Fruit fly (Drosophila melanogaster) whole organism, wandering third instar larva: ENCODE results near the gene CG3164.
A peak's percentile ranks its signal among the peaks of the same experiment; 100 is the strongest.

Source experiments
- Abd-B ChIP-seq: fragments of >200 bp; optimal IDR thresholded peaks from 2 replicates; lab custom pipeline; 2017; ENCODE audit warnings: missing biosample characterization, missing genetic modification characterization
- CG32264 ChIP-seq: fragments of 200-800 bp; sonication (Bioruptor generic); optimal IDR thresholded peaks from 2 replicates; lab custom pipeline; 2016; ENCODE audit warnings: missing biosample characterization, missing genetic modification characterization
- CG9705 ChIP-seq: fragments of 200-800 bp; sonication (Bioruptor generic); optimal IDR thresholded peaks from 2 replicates; lab custom pipeline; 2018; ENCODE audit warnings: missing biosample characterization, mild to moderate bottlenecking, missing genetic modification characterization
- CrebA ChIP-seq: fragments of 200-800 bp; sonication (Bioruptor generic); optimal IDR thresholded peaks from 2 replicates; lab custom pipeline; 2016; ENCODE audit warnings: missing biosample characterization, mild to moderate bottlenecking, missing genetic modification characterization, borderline replicate concordance
- Dfd ChIP-seq: fragments of >200 bp; optimal IDR thresholded peaks from 2 replicates; lab custom pipeline; 2017; ENCODE audit warnings: missing biosample characterization, missing genetic modification characterization
- Dif ChIP-seq: fragments of 200-275, 200-300 bp; sonication (Bioruptor generic); optimal IDR thresholded peaks from 2 replicates; lab custom pipeline; 2018; ENCODE audit warnings: missing biosample characterization, missing genetic modification characterization; ENCODE audit not compliant: partially characterized antibody
- GATAd ChIP-seq: sonication (Bioruptor generic); optimal IDR thresholded peaks from 2 replicates; lab custom pipeline; 2016; ENCODE audit warnings: missing biosample characterization, missing genetic modification characterization
- HLH106 ChIP-seq: fragments of 200-800 bp; optimal IDR thresholded peaks from 3 replicates; lab custom pipeline; 2019; ENCODE audit warnings: missing biosample characterization, mild to moderate bottlenecking, missing genetic modification characterization, moderate library complexity
- Hnf4 ChIP-seq: fragments of 200-800 bp; sonication (Bioruptor generic); optimal IDR thresholded peaks from 2 replicates; lab custom pipeline; 2016; ENCODE audit warnings: missing biosample characterization, mild to moderate bottlenecking, missing genetic modification characterization
- Hr78 ChIP-seq: fragments of >200 bp; optimal IDR thresholded peaks from 2 replicates; lab custom pipeline; 2017; ENCODE audit warnings: missing biosample characterization, missing genetic modification characterization
- Hr83 ChIP-seq: fragments of 200-300 bp; sonication (Bioruptor generic); optimal IDR thresholded peaks from 2 replicates; lab custom pipeline; 2016; ENCODE audit warnings: missing biosample characterization, mild to moderate bottlenecking, missing genetic modification characterization, moderate library complexity; ENCODE audit not compliant: poor library complexity, severe bottlenecking
- Jra ChIP-seq: sonication (Bioruptor generic); optimal IDR thresholded peaks from 2 replicates; lab custom pipeline; 2016; ENCODE audit warnings: missing biosample characterization, missing genetic modification characterization
- Mio ChIP-seq: sonication (Bioruptor generic); optimal IDR thresholded peaks from 2 replicates; lab custom pipeline; 2016; ENCODE audit warnings: missing biosample characterization, missing genetic modification characterization
- Myc ChIP-seq: fragments of >200 bp; optimal IDR thresholded peaks from 2 replicates; lab custom pipeline; 2017
- N ChIP-seq: fragments of >200 bp; optimal IDR thresholded peaks from 2 replicates; lab custom pipeline; 2018; ENCODE audit warnings: missing biosample characterization, missing external identifiers, missing genetic modification characterization
- OdsH ChIP-seq: fragments of 200-800 bp; sonication (Bioruptor generic); optimal IDR thresholded peaks from 2 replicates; lab custom pipeline; 2016; ENCODE audit warnings: missing biosample characterization, mild to moderate bottlenecking, missing genetic modification characterization
- Rel ChIP-seq, 2 experiments: fragments of 200-800 bp; sonication (Bioruptor generic) in 1 of 2; optimal IDR thresholded peaks; 2 replicates in 1 of 2; 3 replicates in 1 of 2; lab custom pipeline; 2016 to 2019; ENCODE audit warnings: mild to moderate bottlenecking in 2 of 2, missing biosample characterization in 2 of 2, missing genetic modification characterization in 2 of 2, moderate library complexity in 1 of 2
- Sp1 ChIP-seq: fragments of 200-800 bp; sonication (Bioruptor generic); optimal IDR thresholded peaks from 3 replicates; lab custom pipeline; 2019; ENCODE audit warnings: missing biosample characterization, mild to moderate bottlenecking, missing genetic modification characterization, moderate library complexity
- Vsx2 ChIP-seq: fragments of 200-300, 225-300 bp; sonication (Bioruptor generic); optimal IDR thresholded peaks from 2 replicates; lab custom pipeline; 2018; ENCODE audit warnings: missing biosample characterization, missing genetic modification characterization; ENCODE audit not compliant: partially characterized antibody
- br ChIP-seq: fragments of 200-800 bp; sonication (Bioruptor generic); optimal IDR thresholded peaks from 2 replicates; lab custom pipeline; 2016; ENCODE audit warnings: missing biosample characterization, missing genetic modification characterization
- brk ChIP-seq: fragments of 200-800 bp; sonication (Bioruptor generic); optimal IDR thresholded peaks from 2 replicates; lab custom pipeline; 2016; ENCODE audit warnings: missing biosample characterization, mild to moderate bottlenecking, missing genetic modification characterization
- dl ChIP-seq, 2 experiments: fragments of 175-275, 200-275 bp in 1 of 2; fragments of 200-275 bp in 1 of 2; sonication (Bioruptor generic); optimal IDR thresholded peaks; lab custom pipeline; 2018; ENCODE audit warnings: mild to moderate bottlenecking in 2 of 2, missing biosample characterization in 2 of 2, missing genetic modification characterization in 2 of 2, moderate library complexity in 2 of 2; ENCODE audit not compliant: partially characterized antibody in 2 of 2, insufficient read depth in 1 of 2
- dmrt93B ChIP-seq: fragments of 200-800 bp; sonication (Bioruptor generic); optimal IDR thresholded peaks from 2 replicates; lab custom pipeline; 2018; ENCODE audit warnings: missing biosample characterization, mild to moderate bottlenecking, missing genetic modification characterization
- dsf ChIP-seq: sonication (Bioruptor generic); optimal IDR thresholded peaks from 2 replicates; lab custom pipeline; 2016; ENCODE audit warnings: missing biosample characterization, missing genetic modification characterization, borderline replicate concordance
- ey ChIP-seq: fragments of 200-800 bp; sonication (Bioruptor generic); optimal IDR thresholded peaks from 2 replicates; lab custom pipeline; 2016; ENCODE audit warnings: missing biosample characterization, missing genetic modification characterization
- foxo ChIP-seq, 2 experiments: fragments of 200-800 bp; sonication (Bioruptor generic); optimal IDR thresholded peaks; 2 replicates in 1 of 2; 3 replicates in 1 of 2; lab custom pipeline; 2016 to 2017; ENCODE audit warnings: missing biosample characterization in 2 of 2, missing genetic modification characterization in 2 of 2
- fru ChIP-seq: fragments of 200-800 bp; sonication (Bioruptor generic); optimal IDR thresholded peaks from 3 replicates; lab custom pipeline; 2016; ENCODE audit warnings: missing biosample characterization, mild to moderate bottlenecking, missing genetic modification characterization
- h ChIP-seq: fragments of 200-800 bp; sonication (Bioruptor generic); optimal IDR thresholded peaks from 3 replicates; lab custom pipeline; 2016; ENCODE audit warnings: missing biosample characterization, mild to moderate bottlenecking, missing genetic modification characterization
- jim ChIP-seq: fragments of 175-275, 200-325 bp; sonication (Bioruptor generic); optimal IDR thresholded peaks from 2 replicates; lab custom pipeline; 2016; ENCODE audit warnings: missing biosample characterization, mild to moderate bottlenecking, missing genetic modification characterization
- lola ChIP-seq: fragments of >200 bp; optimal IDR thresholded peaks from 2 replicates; lab custom pipeline; 2017; ENCODE audit warnings: missing biosample characterization, missing genetic modification characterization
- pan ChIP-seq: fragments of >200 bp; optimal IDR thresholded peaks from 2 replicates; lab custom pipeline; 2017
- psq ChIP-seq: fragments of 200-800 bp; sonication (Bioruptor generic); optimal IDR thresholded peaks from 3 replicates; lab custom pipeline; 2017; ENCODE audit warnings: missing biosample characterization, mild to moderate bottlenecking, missing genetic modification characterization, moderate library complexity
- rgr ChIP-seq: fragments of 200-800 bp; sonication (Bioruptor generic); optimal IDR thresholded peaks from 3 replicates; lab custom pipeline; 2016; ENCODE audit warnings: missing biosample characterization, mild to moderate bottlenecking, missing genetic modification characterization
- sage ChIP-seq: fragments of 200-800 bp; sonication (Bioruptor generic); optimal IDR thresholded peaks from 2 replicates; lab custom pipeline; 2016; ENCODE audit warnings: missing biosample characterization, mild to moderate bottlenecking, missing genetic modification characterization
- sv ChIP-seq: fragments of 200-800 bp; sonication (Bioruptor generic); optimal IDR thresholded peaks from 3 replicates; lab custom pipeline; 2016; ENCODE audit warnings: missing biosample characterization, missing genetic modification characterization
- tai ChIP-seq: sonication (Bioruptor generic); optimal IDR thresholded peaks from 2 replicates; lab custom pipeline; 2016; ENCODE audit warnings: missing biosample characterization, missing genetic modification characterization
- usp ChIP-seq: fragments of >200 bp; optimal IDR thresholded peaks from 2 replicates; lab custom pipeline; 2017; ENCODE audit warnings: missing biosample characterization, missing genetic modification characterization
- woc ChIP-seq: sonication (Bioruptor generic); optimal IDR thresholded peaks from 2 replicates; lab custom pipeline; 2016; ENCODE audit warnings: missing biosample characterization, mild to moderate bottlenecking, missing genetic modification characterization

The CG3164 gene

DNA sequence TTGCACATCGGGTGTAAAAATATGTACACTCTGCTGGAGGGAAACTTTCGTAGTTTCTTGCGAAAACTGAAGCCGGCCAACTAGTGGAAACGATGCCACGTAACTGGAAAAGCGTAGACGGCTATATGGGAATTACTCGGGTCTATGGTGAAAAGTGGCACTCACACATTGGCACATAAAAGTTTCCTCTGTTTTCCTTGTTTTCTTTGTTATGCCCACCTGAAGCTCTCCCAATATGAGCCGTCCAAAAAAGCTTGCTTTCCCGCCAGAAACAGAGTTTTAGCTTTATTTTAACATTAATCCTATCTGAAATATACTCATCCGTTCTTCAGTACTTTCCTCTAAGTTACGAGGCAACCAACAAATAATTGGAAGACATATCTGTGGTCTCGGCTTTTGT, at the start of gene CG3164:
Gene CG3164 (minus strand): TSS at position 101 of the 400 bp plus-strand sequence.
- TF ChIP-seq psq (no peak), sage (GFP tag; lab: Kevin White, UChicago) (no peak), usp (GFP tag; lab: Kevin White, UChicago) (no peak), Abd-B (no peak), Hr78 (GFP tag; lab: Kevin White, UChicago) (no peak), woc (no peak), dmrt93B (GFP tag; lab: Kevin White, UChicago) (no peak), brk (GFP tag; lab: Kevin White, UChicago) (no peak), br (GFP tag; lab: Kevin White, UChicago) (no peak), Myc (no peak), Mio (no peak), HLH106 (tag; lab: Kevin White, UChicago) (no peak), GATAd (no peak), h (GFP tag; lab: Kevin White, UChicago) (no peak), jim (GFP tag; lab: Kevin White, UChicago) (no peak), rgr (GFP tag; lab: Kevin White, UChicago) (no peak)

DNA sequence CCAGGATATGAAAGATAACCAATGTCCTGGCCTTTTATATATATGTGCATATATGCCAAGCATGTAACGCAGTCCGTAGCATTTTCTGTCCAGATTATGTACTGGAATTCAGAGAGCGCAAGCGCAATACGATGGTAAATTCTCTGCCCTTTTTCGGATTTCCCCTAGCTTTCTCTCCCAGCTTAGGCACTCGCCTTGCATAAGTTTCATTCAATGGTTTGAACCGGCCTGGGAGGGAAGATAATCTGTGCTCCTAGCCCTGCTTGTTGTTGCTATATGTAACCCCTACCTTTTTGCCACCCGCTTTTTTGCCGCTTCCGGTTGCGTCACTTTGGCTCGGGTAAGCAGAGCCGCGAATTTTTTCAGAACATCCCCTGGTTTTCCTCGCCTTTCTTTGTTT, 48.5 kb upstream of the CG3164 start:
- TF ChIP-seq Hnf4 (GFP tag; lab: Kevin White, UChicago) (no peak), usp (GFP tag; lab: Kevin White, UChicago) (no peak), Mio (no peak), Hr78 (GFP tag; lab: Kevin White, UChicago) (no peak), woc (no peak), Vsx2 (GFP tag; lab: Kevin White, UChicago) (no peak), fru (GFP tag; lab: Kevin White, UChicago) (no peak), GATAd (no peak), dmrt93B (GFP tag; lab: Kevin White, UChicago) (no peak), sv (no peak), Dif (no peak)

- TF ChIP-seq dmrt93B (GFP tag; lab: Kevin White, UChicago) (no peak), Dfd (GFP tag; lab: Kevin White, UChicago) (no peak), br (GFP tag; lab: Kevin White, UChicago) (no peak), sv (no peak), Vsx2 (GFP tag; lab: Kevin White, UChicago) (no peak), foxo (GFP tag; optimal IDR thresholded peaks at IDR 0.05; lab: Kevin White, UChicago) (no peak), Rel (GFP tag; optimal IDR thresholded peaks at IDR 0.05; lab: Kevin White, UChicago) (no peak), Rel (tag; optimal IDR thresholded peaks at IDR 0.05; lab: Kevin White, UChicago) (no peak)
Observed at dm6 chr2L:175727-176126, 45.1 kb upstream of the CG3164 start.

DNA sequence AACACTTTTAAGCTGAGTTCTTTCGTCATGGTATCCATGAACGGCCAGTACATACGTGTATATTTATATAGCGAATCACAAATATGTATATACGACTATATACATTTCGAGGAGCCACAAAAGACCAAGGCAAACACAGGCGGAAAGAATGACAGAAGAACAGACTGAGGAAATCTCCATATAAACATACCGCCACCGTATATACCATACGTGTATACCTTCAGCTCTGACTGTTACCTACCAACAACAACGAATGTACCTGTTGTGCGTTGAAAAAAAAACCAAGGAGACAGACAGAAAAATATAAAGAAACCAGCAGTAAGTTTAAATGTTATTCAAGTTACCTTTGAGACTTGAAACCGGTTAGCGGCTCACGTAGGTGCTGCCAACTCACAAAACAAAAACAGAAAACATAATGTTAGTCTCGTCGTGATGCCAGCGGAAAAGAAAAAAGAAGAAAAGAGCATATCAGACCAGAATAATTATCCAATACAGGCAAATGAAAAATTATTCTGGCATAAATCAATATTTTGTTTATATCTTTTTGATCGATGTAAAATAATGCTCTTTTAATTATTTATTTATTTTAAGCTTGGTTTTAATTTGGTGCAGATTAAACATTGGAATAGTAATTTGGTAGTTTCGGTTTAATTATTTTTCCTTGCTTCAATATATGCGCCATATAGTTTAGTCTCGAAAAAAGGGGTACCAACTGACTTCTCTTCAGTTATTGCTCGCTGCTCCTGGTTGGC, 41.1 kb upstream of the CG3164 start:
- TF ChIP-seq CG9705 (GFP tag; lab: Kevin White, UChicago) (no peak), dl (GFP tag; optimal IDR thresholded peaks at IDR 0.05; lab: Kevin White, UChicago; ENCODE audit: insufficient read depth in 1 of 2, partially characterized antibody in 2 of 2) (peak in 1 of 2 experiments; percentile 10), tai (GFP tag; lab: Kevin White, UChicago) (peak; percentile 48), jim (GFP tag; lab: Kevin White, UChicago) (peak; percentile 3), usp (GFP tag; lab: Kevin White, UChicago) (no peak), lola (no peak), psq (peak; percentile 50), fru (GFP tag; lab: Kevin White, UChicago) (peak; percentile 56), Dfd (GFP tag; lab: Kevin White, UChicago) (no peak), rgr (GFP tag; lab: Kevin White, UChicago) (peak; percentile 11), h (GFP tag; lab: Kevin White, UChicago) (peak; percentile 41), foxo (GFP tag; optimal IDR thresholded peaks at IDR 0.05; lab: Kevin White, UChicago) (peak in 1 of 2 experiments; percentile 38), Hnf4 (GFP tag; lab: Kevin White, UChicago) (peak; percentile 49), CrebA (GFP tag; lab: Kevin White, UChicago) (no peak), sv (no peak), br (GFP tag; lab: Kevin White, UChicago) (peak; percentile 6), HLH106 (tag; lab: Kevin White, UChicago) (no peak), pan (lab: Kevin White, UChicago) (peak; percentile 1), brk (GFP tag; lab: Kevin White, UChicago) (peak; percentile 74), sage (GFP tag; lab: Kevin White, UChicago) (peak; percentile 22), Dif (peak; percentile 18), Jra (peak; percentile 6), Vsx2 (GFP tag; lab: Kevin White, UChicago) (no peak), dmrt93B (GFP tag; lab: Kevin White, UChicago) (no peak), CG32264 (GFP tag; lab: Kevin White, UChicago) (peak; percentile 3), GATAd (no peak), OdsH (GFP tag; lab: Kevin White, UChicago) (peak; percentile 50), Sp1 (GFP tag; lab: Kevin White, UChicago) (peak; percentile 31), Rel (GFP tag; optimal IDR thresholded peaks at IDR 0.05; lab: Kevin White, UChicago) (no peak), Rel (tag; optimal IDR thresholded peaks at IDR 0.05; lab: Kevin White, UChicago) (no peak), N (GFP tag; lab: Kevin White, UChicago) (no peak), Hr83 (peak; percentile 73), Myc (no peak), ey (GFP tag; lab: Kevin White, UChicago) (peak; percentile 22), dsf (GFP tag; lab: Kevin White, UChicago) (no peak), woc (peak; percentile 43)
